Fruit fly (Drosophila melanogaster) whole organism, embryonic: ENCODE results near the gene BORCS5.

Source experiments
- Bdp1 ChIP-seq: fragments of 200-800 bp; sonication (Bioruptor generic); optimal IDR thresholded peaks from 3 replicates; lab custom pipeline; 2016; ENCODE audit warnings: missing biosample characterization, missing genetic modification characterization
- CG10543 ChIP-seq: fragments of 200-800 bp; sonication (Bioruptor generic); optimal IDR thresholded peaks from 3 replicates; lab custom pipeline; 2017; ENCODE audit warnings: missing biosample characterization, mild to moderate bottlenecking, missing genetic modification characterization, moderate library complexity
- CG11504 ChIP-seq: fragments of 200-800 bp; sonication (Bioruptor generic); optimal IDR thresholded peaks from 3 replicates; lab custom pipeline; 2019; ENCODE audit warnings: missing biosample characterization, mild to moderate bottlenecking, missing genetic modification characterization, moderate library complexity
- CG12155 ChIP-seq: fragments of 200-800 bp; sonication (Bioruptor generic); optimal IDR thresholded peaks from 3 replicates; lab custom pipeline; 2016; ENCODE audit warnings: missing biosample characterization, missing genetic modification characterization
- CG14050 ChIP-seq: fragments of 200-800 bp; sonication (Bioruptor generic); IDR thresholded peaks from 3 replicates; pipeline ENCODE4 v1.3.6; 2022; ENCODE audit warnings: missing biosample characterization, missing genetic modification characterization
- CG15696 ChIP-seq: fragments of 200-800 bp; sonication (Bioruptor generic); optimal IDR thresholded peaks from 2 replicates; lab custom pipeline; 2019; ENCODE audit warnings: missing biosample characterization, mild to moderate bottlenecking, missing genetic modification characterization, moderate library complexity
- CG17612 ChIP-seq: fragments of 200-800 bp; sonication (Bioruptor generic); IDR thresholded peaks from 2 replicates; pipeline ENCODE4 v1.3.6; 2022; ENCODE audit warnings: missing biosample characterization, missing genetic modification characterization
- CG17829 ChIP-seq: fragments of 200-800 bp; optimal IDR thresholded peaks from 2 replicates; lab custom pipeline; 2019; ENCODE audit warnings: missing biosample characterization, mild to moderate bottlenecking, missing genetic modification characterization, moderate library complexity
- CG2712 ChIP-seq: fragments of 200-800 bp; optimal IDR thresholded peaks from 3 replicates; lab custom pipeline; 2019; ENCODE audit warnings: missing biosample characterization, mild to moderate bottlenecking, missing genetic modification characterization, moderate library complexity
- CG30403 ChIP-seq: fragments of 200-800 bp; sonication (Bioruptor generic); optimal IDR thresholded peaks from 3 replicates; lab custom pipeline; 2016; ENCODE audit warnings: missing biosample characterization, missing genetic modification characterization
- CG31365 ChIP-seq: fragments of 200-800 bp; sonication (Bioruptor generic); optimal IDR thresholded peaks from 2 replicates; lab custom pipeline; 2018; ENCODE audit warnings: missing biosample characterization, mild to moderate bottlenecking, missing genetic modification characterization
- CG3163 ChIP-seq: fragments of 200-800 bp; sonication (Bioruptor generic); optimal IDR thresholded peaks from 3 replicates; lab custom pipeline; 2016; ENCODE audit warnings: missing biosample characterization, missing genetic modification characterization
- CG32532 ChIP-seq: fragments of 200-800 bp; sonication (Bioruptor generic); IDR thresholded peaks from 2 replicates; pipeline ENCODE4 v1.3.6; 2022; ENCODE audit warnings: missing biosample characterization, missing genetic modification characterization
- CG3995 ChIP-seq: fragments of 200-800 bp; sonication (Bioruptor generic); optimal IDR thresholded peaks from 3 replicates; lab custom pipeline; 2016; ENCODE audit warnings: missing biosample characterization, missing genetic modification characterization
- CG4404 ChIP-seq: fragments of 200-800 bp; sonication (Bioruptor generic); IDR thresholded peaks from 2 replicates; pipeline ENCODE4 v1.3.6; 2022; ENCODE audit warnings: missing biosample characterization, missing genetic modification characterization
- CG4424 ChIP-seq: fragments of 200-800 bp; sonication (Bioruptor generic); optimal IDR thresholded peaks from 3 replicates; lab custom pipeline; 2016; ENCODE audit warnings: missing biosample characterization, missing genetic modification characterization
- CG7271 ChIP-seq: fragments of 200-800 bp; sonication (Bioruptor generic); optimal IDR thresholded peaks from 2 replicates; lab custom pipeline; 2018; ENCODE audit warnings: missing biosample characterization, mild to moderate bottlenecking, missing genetic modification characterization, moderate library complexity
- CG7372 ChIP-seq: fragments of 200-800 bp; sonication (Bioruptor generic); IDR thresholded peaks from 2 replicates; pipeline ENCODE4 v1.3.6; 2022; ENCODE audit warnings: missing biosample characterization, missing genetic modification characterization
- CG7786 ChIP-seq: fragments of 200-800 bp; sonication (Bioruptor generic); optimal IDR thresholded peaks from 2 replicates; lab custom pipeline; 2016; ENCODE audit warnings: missing biosample characterization, missing genetic modification characterization
- CG7839 ChIP-seq: fragments of 200-800 bp; sonication (Bioruptor generic); optimal IDR thresholded peaks from 3 replicates; lab custom pipeline; 2018; ENCODE audit warnings: missing biosample characterization, mild to moderate bottlenecking, missing genetic modification characterization, moderate library complexity
- CG8765 ChIP-seq: fragments of 200-800 bp; sonication (Bioruptor generic); IDR thresholded peaks from 2 replicates; pipeline ENCODE4 v1.3.6; 2022; ENCODE audit warnings: missing biosample characterization, missing genetic modification characterization
- CG9609 ChIP-seq: fragments of 200-800 bp; sonication (Bioruptor generic); optimal IDR thresholded peaks from 3 replicates; lab custom pipeline; 2016; ENCODE audit warnings: missing biosample characterization, missing genetic modification characterization
- D19B ChIP-seq: fragments of 200-800 bp; sonication (Bioruptor generic); optimal IDR thresholded peaks from 2 replicates; lab custom pipeline; 2017; ENCODE audit warnings: missing biosample characterization, mild to moderate bottlenecking, missing genetic modification characterization
- Ets65A ChIP-seq: fragments of 200-800 bp; sonication (Bioruptor generic); peaks from one replicate; lab custom pipeline; 2016; ENCODE audit warnings: missing biosample characterization, missing genetic modification characterization
- Jarid2 ChIP-seq: fragments of 200-800 bp; sonication (Bioruptor generic); optimal IDR thresholded peaks from 3 replicates; lab custom pipeline; 2017; ENCODE audit warnings: mild to moderate bottlenecking, missing biosample characterization, missing genetic modification reagents, missing genetic modification characterization
- MBD-R2 ChIP-seq: fragments of 200-800 bp; sonication (Bioruptor generic); IDR thresholded peaks from 2 replicates; pipeline ENCODE4 v1.3.6; 2022; ENCODE audit warnings: missing biosample characterization, missing genetic modification characterization
- Sox102F ChIP-seq: fragments of 200-800 bp; sonication (Bioruptor generic); optimal IDR thresholded peaks from 2 replicates; lab custom pipeline; 2018; ENCODE audit warnings: missing biosample characterization, mild to moderate bottlenecking, missing genetic modification characterization, moderate library complexity
- disco-r ChIP-seq: fragments of 200-800 bp; sonication (Bioruptor generic); optimal IDR thresholded peaks from 2 replicates; lab custom pipeline; 2016; ENCODE audit warnings: missing biosample characterization, missing genetic modification characterization
- en ChIP-seq: fragments of 200-800 bp; sonication (Bioruptor generic); optimal IDR thresholded peaks from 2 replicates; lab custom pipeline; 2016; ENCODE audit warnings: missing biosample characterization, missing genetic modification characterization
- gcm ChIP-seq: fragments of 200-800 bp; sonication (Bioruptor generic); optimal IDR thresholded peaks from 2 replicates; lab custom pipeline; 2019; ENCODE audit warnings: missing biosample characterization, mild to moderate bottlenecking, missing genetic modification characterization, moderate library complexity
- hb ChIP-seq: fragments of 200-800 bp; sonication (Bioruptor generic); IDR thresholded peaks from 3 replicates; pipeline ENCODE4 v1.3.6; 2022; ENCODE audit warnings: missing biosample characterization, missing genetic modification characterization; ENCODE audit not compliant: partially characterized antibody
- hbn ChIP-seq: fragments of 200-800 bp; sonication (Bioruptor generic); IDR thresholded peaks from 2 replicates; pipeline ENCODE4 v1.3.6; 2022; ENCODE audit warnings: missing biosample characterization, missing genetic modification characterization; ENCODE audit not compliant: partially characterized antibody
- hkb ChIP-seq, 2 experiments: fragments of 200-800 bp in 1 of 2; fragments of >200 bp in 1 of 2; sonication (Bioruptor generic) in 1 of 2; IDR thresholded peaks in 1 of 2; optimal IDR thresholded peaks in 1 of 2; 2 replicates each; pipeline versions ENCODE4 v1.3.6 to Lab custom; 2017 to 2022; ENCODE audit warnings: missing biosample characterization in 1 of 2, missing genetic modification characterization in 1 of 2
- insv ChIP-seq, 2 experiments: fragments of 200-800 bp; sonication (Bioruptor generic); optimal IDR thresholded peaks; 3 replicates each; lab custom pipeline; 2016 to 2018; ENCODE audit warnings: missing biosample characterization in 2 of 2, missing genetic modification characterization in 2 of 2
- kay ChIP-seq: fragments of 200-800 bp; sonication (Bioruptor generic); optimal IDR thresholded peaks from 2 replicates; lab custom pipeline; 2016; ENCODE audit warnings: missing biosample characterization, missing genetic modification characterization
- klu ChIP-seq: fragments of 200-800 bp; sonication (Bioruptor generic); IDR thresholded peaks from 2 replicates; pipeline ENCODE4 v1.3.6; 2022; ENCODE audit warnings: missing biosample characterization, missing genetic modification characterization
- lilli ChIP-seq: fragments of 200-800 bp; sonication (Bioruptor generic); optimal IDR thresholded peaks from 3 replicates; lab custom pipeline; 2016; ENCODE audit warnings: missing biosample characterization, missing genetic modification characterization
- nau ChIP-seq: fragments of 200-800 bp; sonication (Bioruptor generic); optimal IDR thresholded peaks from 3 replicates; lab custom pipeline; 2017; ENCODE audit warnings: missing biosample characterization, mild to moderate bottlenecking, missing genetic modification characterization, missing genetic modification reagents
- nom ChIP-seq: fragments of 200-800 bp; sonication (Bioruptor generic); optimal IDR thresholded peaks from 2 replicates; lab custom pipeline; 2017; ENCODE audit warnings: missing biosample characterization, missing genetic modification characterization, mild to moderate bottlenecking, moderate library complexity, missing genetic modification reagents
- pan ChIP-seq, 4 experiments: fragments of >200 bp in 3 of 4; fragments of 200-800 bp in 1 of 4; sonication (Bioruptor generic) in 1 of 4; optimal IDR thresholded peaks in 3 of 4; IDR thresholded peaks in 1 of 4; 2 replicates each; pipeline versions ENCODE4 v1.3.6 to Lab custom; 2017 to 2022; ENCODE audit warnings: missing biosample characterization in 2 of 4, missing genetic modification characterization in 2 of 4, mixed read lengths in 1 of 4
- row ChIP-seq: fragments of 200-800 bp; sonication (Bioruptor generic); IDR thresholded peaks from 3 replicates; pipeline ENCODE4 v1.3.6; 2022; ENCODE audit warnings: missing biosample characterization, missing genetic modification characterization
- run ChIP-seq: fragments of 200-800 bp; sonication (Bioruptor generic); optimal IDR thresholded peaks from 3 replicates; lab custom pipeline; 2018; ENCODE audit warnings: missing biosample characterization, mild to moderate bottlenecking, missing genetic modification characterization
- sens ChIP-seq: fragments of 200-800 bp; sonication (Bioruptor generic); peaks from one replicate; lab custom pipeline; 2016; ENCODE audit warnings: missing biosample characterization, missing genetic modification characterization
- sens-2 ChIP-seq: fragments of 200-800 bp; sonication (Bioruptor generic); IDR thresholded peaks from 2 replicates; pipeline ENCODE4 v1.3.6; 2022; ENCODE audit warnings: missing biosample characterization, missing genetic modification characterization
- tna ChIP-seq: fragments of 200-800 bp; sonication (Bioruptor generic); IDR thresholded peaks from 2 replicates; pipeline ENCODE4 v1.3.6; 2022; ENCODE audit warnings: missing biosample characterization, missing genetic modification characterization; ENCODE audit not compliant: partially characterized antibody
- twi ChIP-seq: fragments of 200-800 bp; optimal IDR thresholded peaks from 2 replicates; lab custom pipeline; 2019; ENCODE audit warnings: missing biosample characterization, mild to moderate bottlenecking, missing genetic modification characterization, moderate library complexity
- z ChIP-seq: fragments of 200-800 bp; sonication (Bioruptor generic); IDR thresholded peaks from 3 replicates; pipeline ENCODE4 v1.3.6; 2022; ENCODE audit warnings: missing biosample characterization, missing genetic modification characterization

BORCS5 gene

dm6 chrX:11917056-11917633 is 44.6 kb upstream of the BORCS5 start, which contains the start of gene pot (continued):
- TF ChIP-seq CG30403 (GFP tag; lab: Kevin White, UChicago): no peak
- no peak for TF ChIP-seq CG31365 (tag; lab: Kevin White, UChicago)
- TF ChIP-seq row: peak; percentile 22; the same call in 1 of the 3 replicates
- TF ChIP-seq z (GFP tag; lab: Robert Waterston, UW): 0 out of 3 replicates have a peak, but pooled peaks have one; percentile 18
- no peak for TF ChIP-seq Sox102F
- TF ChIP-seq CG10543 (GFP tag; lab: Kevin White, UChicago): peak; percentile 8
- peak; percentile 41 for TF ChIP-seq sens

dm6 chrX:11915154-11915593 is 42.6 kb upstream of the BORCS5 start:
- TF ChIP-seq CG9609 (GFP tag; lab: Kevin White, UChicago) (no peak), hbn (GFP tag; lab: Robert Waterston, UW) (no peak), CG14050 (GFP tag; lab: Robert Waterston, UW) (peak; percentile 78), tna (GFP tag; lab: Robert Waterston, UW) (no peak), gcm (GFP tag; lab: Kevin White, UChicago) (peak; percentile 92), nau (GFP tag; lab: Kevin White, UChicago) (peak; percentile 78), CG4404 (GFP tag; lab: Robert Waterston, UW) (peak; percentile 80), nom (GFP tag; lab: Kevin White, UChicago) (peak; percentile 85), disco-r (GFP tag; lab: Kevin White, UChicago) (no peak), CG12155 (GFP tag; lab: Kevin White, UChicago) (peak; percentile 67), CG7786 (GFP tag; lab: Kevin White, UChicago) (no peak), en (no peak), CG8765 (GFP tag; lab: Robert Waterston, UW) (peak; percentile 72), twi (tag; lab: Kevin White, UChicago) (peak; percentile 83), hkb (optimal IDR thresholded peaks at IDR 0.05; lab: Kevin White, UChicago) (no peak), hkb (GFP tag; IDR thresholded peaks at IDR 0.05; lab: Robert Waterston, UW) (peak; percentile 88), kay (GFP tag; lab: Kevin White, UChicago) (peak; percentile 55), CG15696 (tag; lab: Kevin White, UChicago) (peak; percentile 93), hb (GFP tag; lab: Robert Waterston, UW) (no peak), CG3995 (GFP tag; lab: Kevin White, UChicago) (peak; percentile 25), Jarid2 (GFP tag; lab: Kevin White, UChicago) (peak; percentile 71), Ets65A (GFP tag; lab: Kevin White, UChicago) (peak; percentile 33), CG2712 (tag; lab: Kevin White, UChicago) (peak; percentile 97), MBD-R2 (GFP tag; lab: Robert Waterston, UW) (peak; percentile 50), CG11504 (tag; lab: Kevin White, UChicago) (peak; percentile 93), CG7372 (GFP tag; lab: Robert Waterston, UW) (peak; percentile 83), CG7839 (tag; lab: Kevin White, UChicago) (peak; percentile 95), CG32532 (peak; percentile 89), z (GFP tag; lab: Robert Waterston, UW) (no peak), D19B (GFP tag; lab: Kevin White, UChicago) (peak; percentile 71), sens-2 (GFP tag; lab: Robert Waterston, UW) (peak; percentile 51; the same call in 1 of the 2 replicates), klu (GFP tag; lab: Robert Waterston, UW) (peak; percentile 88), run (tag; lab: Kevin White, UChicago) (peak; percentile 69), lilli (GFP tag; lab: Kevin White, UChicago) (peak; percentile 44), pan (optimal IDR thresholded peaks at IDR 0.05; lab: Kevin White, UChicago) (no peak), pan (GFP tag; optimal IDR thresholded peaks at IDR 0.05 in 1 of 2, IDR thresholded peaks at IDR 0.05 in 1 of 2) (peak in 1 of 2 experiments; percentile 91), CG17829 (tag; lab: Kevin White, UChicago) (peak; percentile 95), CG4424 (GFP tag; lab: Kevin White, UChicago) (peak; percentile 85), insv (GFP tag; optimal IDR thresholded peaks at IDR 0.05; lab: Kevin White, UChicago) (peak in 1 of 2 experiments; percentile 47), CG3163 (GFP tag; lab: Kevin White, UChicago) (no peak), CG7271 (tag; lab: Kevin White, UChicago) (peak; percentile 81), CG17612 (GFP tag; lab: Robert Waterston, UW) (peak; percentile 44; the same call in 1 of the 2 replicates), Bdp1 (GFP tag; lab: Kevin White, UChicago) (no peak)
